Worm (Caenorhabditis elegans) whole organism, late embryonic: Measurements from ENCODE around the gene rnh-1.2.
"Not testable (repeated sequence)": the region's sequence is repeated elsewhere in the genome, so short reads cannot be mapped to it uniquely, and the experiment has no call there.

Experiments
- C38D4.7 ChIP-seq: fragments of 200-800 bp; sonication (Bioruptor generic); optimal IDR thresholded peaks from 2 replicates; lab custom pipeline; 2018; ENCODE audit warnings: mild to moderate bottlenecking, missing genetic modification characterization, moderate library complexity, missing compliant biosample characterization
- K02D7.2 ChIP-seq: sonication (generic microtip); optimal IDR thresholded peaks from 2 replicates; lab custom pipeline; 2017; ENCODE audit warnings: mild to moderate bottlenecking, missing genetic modification characterization, missing compliant biosample characterization
- ahr-1 ChIP-seq: sonication (generic microtip); optimal IDR thresholded peaks from 2 replicates; lab custom pipeline; 2016; ENCODE audit warnings: missing genetic modification characterization, missing compliant biosample characterization
- ama-1 ChIP-seq: fragments of 150-350 bp; optimal IDR thresholded peaks from 2 replicates; lab custom pipeline; 2014
- ceh-18 ChIP-seq: sonication (generic microtip); optimal IDR thresholded peaks from 2 replicates; lab custom pipeline; 2016; ENCODE audit warnings: missing genetic modification characterization, missing compliant biosample characterization
- ceh-2 ChIP-seq: sonication (generic microtip); optimal IDR thresholded peaks from 2 replicates; lab custom pipeline; 2016; ENCODE audit warnings: missing genotype, missing genetic modification characterization, missing compliant biosample characterization
- ceh-30 ChIP-seq: fragments of 150-350 bp; optimal IDR thresholded peaks from 2 replicates; lab custom pipeline; 2014; ENCODE audit warnings: missing biosample characterization, missing genetic modification characterization
- ceh-31 ChIP-seq: sonication (generic microtip); optimal IDR thresholded peaks from 2 replicates; lab custom pipeline; 2016; ENCODE audit warnings: missing genetic modification characterization, missing compliant biosample characterization
- ceh-34 ChIP-seq: sonication (generic microtip); optimal IDR thresholded peaks from 2 replicates; lab custom pipeline; 2016; ENCODE audit warnings: mild to moderate bottlenecking, missing genetic modification characterization, missing compliant biosample characterization
- ceh-9 ChIP-seq: sonication (generic microtip); optimal IDR thresholded peaks from 2 replicates; lab custom pipeline; 2016; ENCODE audit warnings: mild to moderate bottlenecking, missing genetic modification characterization, inconsistent platforms, missing compliant biosample characterization
- dmd-4 ChIP-seq: sonication (generic microtip); optimal IDR thresholded peaks from 2 replicates; lab custom pipeline; 2016; ENCODE audit warnings: borderline replicate concordance, missing genetic modification characterization, missing compliant biosample characterization
- dve-1 ChIP-seq: sonication (generic microtip); optimal IDR thresholded peaks from 2 replicates; lab custom pipeline; 2017; ENCODE audit warnings: antibody characterized with exemption, mild to moderate bottlenecking, missing genetic modification characterization, missing compliant biosample characterization
- elt-2 ChIP-seq: sonication (generic microtip); optimal IDR thresholded peaks from 2 replicates; lab custom pipeline; 2016; ENCODE audit warnings: missing genetic modification reagents, missing genetic modification characterization, missing compliant biosample characterization
- elt-4 ChIP-seq: sonication (generic microtip); optimal IDR thresholded peaks from 2 replicates; lab custom pipeline; 2016; ENCODE audit warnings: missing genetic modification characterization, missing compliant biosample characterization
- hlh-15 ChIP-seq: sonication (generic microtip); optimal IDR thresholded peaks from 2 replicates; lab custom pipeline; 2016; ENCODE audit warnings: missing genetic modification characterization, missing compliant biosample characterization
- hlh-8 ChIP-seq: sonication (generic microtip); optimal IDR thresholded peaks from 2 replicates; lab custom pipeline; 2016; ENCODE audit warnings: missing genotype, missing genetic modification characterization, missing compliant biosample characterization
- lin-11 ChIP-seq: fragments of 200-800 bp; sonication (Bioruptor generic); optimal IDR thresholded peaks from 2 replicates; lab custom pipeline; 2018; ENCODE audit warnings: mild to moderate bottlenecking, missing genetic modification characterization, missing compliant biosample characterization
- nfya-1 ChIP-seq: sonication (generic microtip); optimal IDR thresholded peaks from 2 replicates; lab custom pipeline; 2017; ENCODE audit warnings: missing genetic modification characterization, mild to moderate bottlenecking, missing compliant biosample characterization, antibody characterized with exemption, moderate library complexity
- nhr-11 ChIP-seq: fragments of 150-350 bp; optimal IDR thresholded peaks from 2 replicates; lab custom pipeline; 2014; ENCODE audit warnings: missing biosample characterization, missing genetic modification characterization
- pat-9 ChIP-seq: fragments of 200-800 bp; sonication (Bioruptor generic); optimal IDR thresholded peaks from 2 replicates; lab custom pipeline; 2018; ENCODE audit warnings: mild to moderate bottlenecking, missing genetic modification characterization, moderate library complexity, missing compliant biosample characterization
- pax-1 ChIP-seq: fragments of 150-350 bp; optimal IDR thresholded peaks from 2 replicates; lab custom pipeline; 2014; ENCODE audit warnings: missing biosample characterization, missing genetic modification characterization
- pha-4 ChIP-seq: fragments of 150-350 bp; optimal IDR thresholded peaks from 2 replicates; lab custom pipeline; 2018; ENCODE audit warnings: missing biosample characterization, missing genetic modification reagents, missing genetic modification characterization
- pqm-1 ChIP-seq: sonication (generic microtip); optimal IDR thresholded peaks from 2 replicates; lab custom pipeline; 2016; ENCODE audit warnings: missing genetic modification characterization, missing compliant biosample characterization
- pros-1 ChIP-seq: fragments of 150-350 bp; optimal IDR thresholded peaks from 2 replicates; lab custom pipeline; 2014; ENCODE audit warnings: missing biosample characterization, missing genetic modification reagents, missing genetic modification characterization
- sdc-2 ChIP-seq: sonication (generic microtip); optimal IDR thresholded peaks from 2 replicates; lab custom pipeline; 2016; ENCODE audit warnings: missing genotype, missing genetic modification characterization, missing compliant biosample characterization
- sox-2 ChIP-seq: fragments of 200-800 bp; sonication (Bioruptor generic); IDR thresholded peaks from 2 replicates; pipeline ENCODE4 v1.3.6; 2022; ENCODE audit warnings: missing genetic modification reagents, missing genetic modification characterization, missing compliant biosample characterization
- sox-4 ChIP-seq: sonication (generic microtip); optimal IDR thresholded peaks from 2 replicates; lab custom pipeline; 2017; ENCODE audit warnings: mild to moderate bottlenecking, missing genetic modification characterization, inconsistent platforms, missing compliant biosample characterization
- syd-9 ChIP-seq: sonication (generic microtip); optimal IDR thresholded peaks from 2 replicates; lab custom pipeline; 2016; ENCODE audit warnings: mild to moderate bottlenecking, missing genetic modification characterization, moderate library complexity, missing compliant biosample characterization
- tbx-2 ChIP-seq: sonication (generic microtip); optimal IDR thresholded peaks from 2 replicates; lab custom pipeline; 2016; ENCODE audit warnings: missing genetic modification characterization, missing compliant biosample characterization
- ttx-3 ChIP-seq: sonication (generic microtip); optimal IDR thresholded peaks from 2 replicates; lab custom pipeline; 2016; ENCODE audit warnings: missing genetic modification reagents, missing genetic modification characterization, missing compliant biosample characterization
- unc-86 ChIP-seq: sonication (generic microtip); optimal IDR thresholded peaks from 2 replicates; lab custom pipeline; 2016; ENCODE audit warnings: missing genetic modification characterization, missing compliant biosample characterization
- ztf-16 ChIP-seq: sonication (generic microtip); optimal IDR thresholded peaks from 2 replicates; lab custom pipeline; 2017; ENCODE audit warnings: missing genetic modification characterization, missing compliant biosample characterization

The rnh-1.2 gene

ce11 chrII:9868698-9869097 is 26.9 kb upstream of the rnh-1.2 start, which contains the start of gene old-1:
TSS of gene old-1 (minus strand) at chrII:9868747.
- TF ChIP-seq sox-2 (GFP tag; lab: Robert Waterston, UW) (no peak), nfya-1 (tag; lab: Kevin White, UChicago) (peak; percentile 65), ahr-1 (tag; lab: Kevin White, UChicago) (no peak)

ce11 chrII:9868207-9868606 is 26.4 kb upstream of the rnh-1.2 start:
- TF ChIP-seq dve-1 (tag; lab: Kevin White, UChicago) (no peak), sdc-2 (no peak), tbx-2 (tag; lab: Kevin White, UChicago) (no peak), ceh-31 (tag; lab: Kevin White, UChicago) (no peak), pax-1 (tag; lab: Kevin White, UChicago) (no peak), pha-4 (tag; lab: Kevin White, UChicago) (no peak), hlh-8 (no peak), elt-2 (no peak), ztf-16 (tag; lab: Kevin White, UChicago) (no peak), ceh-9 (tag; lab: Kevin White, UChicago) (no peak), hlh-15 (tag; lab: Kevin White, UChicago) (no peak), dmd-4 (tag; lab: Kevin White, UChicago) (no peak), K02D7.2 (tag; lab: Kevin White, UChicago) (no peak), unc-86 (no peak), ttx-3 (tag; lab: Kevin White, UChicago) (no peak), ceh-30 (tag; lab: Kevin White, UChicago) (no peak), pros-1 (tag; lab: Kevin White, UChicago) (no peak)
- TF ChIP-seq, all 69 proteins: peak for 0

- not testable (repeated sequence) for TF ChIP-seq ceh-2, lin-11, pros-1 (tag; lab: Kevin White, UChicago)
- TF ChIP-seq, all 69 proteins: peak for 0; not testable (repeated sequence) for 69
Measured at ce11 chrII:9866378-9866777, 24.5 kb upstream of the rnh-1.2 start, which contains the start of gene chil-1. TSS of gene chil-1 (minus strand) at chrII:9866478.

ce11 chrII:9862147-9862546 is 20.3 kb upstream of the rnh-1.2 start, which contains the start of gene C08H9.18:
TSS of gene C08H9.18 (minus strand) at chrII:9862247.
- TF ChIP-seq ahr-1 (tag; lab: Kevin White, UChicago) = no peak
- no peak for TF ChIP-seq sox-4 (tag; lab: Kevin White, UChicago)
- no peak for TF ChIP-seq elt-4 (tag; lab: Kevin White, UChicago)
- TF ChIP-seq C38D4.7 (GFP tag; lab: Kevin White, UChicago) = no peak
- no peak for TF ChIP-seq ceh-18
- no peak for TF ChIP-seq ceh-31 (tag; lab: Kevin White, UChicago)
- TF ChIP-seq hlh-15 (tag; lab: Kevin White, UChicago) = no peak
- TF ChIP-seq ztf-16 (tag; lab: Kevin White, UChicago) = no peak
- no peak for TF ChIP-seq pros-1 (tag; lab: Kevin White, UChicago)
- TF ChIP-seq ama-1 (lab: Kevin White, UChicago) = no peak
- TF ChIP-seq pqm-1 (tag; lab: Kevin White, UChicago) = no peak
- TF ChIP-seq, all 69 proteins: peak for 0

ce11 chrII:9861394-9861793 is 19.6 kb upstream of the rnh-1.2 start, which contains the start of gene chil-3:
TSS of gene chil-3 (minus strand) at chrII:9861494.
- TF ChIP-seq nhr-11 (tag; lab: Kevin White, UChicago) = peak; percentile 48
- no peak for TF ChIP-seq syd-9
- no peak for TF ChIP-seq ceh-31 (tag; lab: Kevin White, UChicago)
- no peak for TF ChIP-seq ceh-34 (tag; lab: Kevin White, UChicago)
- no peak for TF ChIP-seq ahr-1 (tag; lab: Kevin White, UChicago)
- no peak for TF ChIP-seq ama-1 (lab: Kevin White, UChicago)
- no peak for TF ChIP-seq pat-9 (tag; lab: Kevin White, UChicago)
- TF ChIP-seq, all 69 proteins: peak for 1
